Fruit fly (Drosophila melanogaster) whole organism, embryonic: Measurements from ENCODE around the gene cnir.
A peak's percentile ranks its signal among the peaks of the same experiment; 100 is the strongest.

ENCODE experiments used
- Ada2b ChIP-seq: fragments of 200-800 bp; sonication (Bioruptor generic); IDR thresholded peaks from 2 replicates; pipeline ENCODE4 v1.3.6; 2022; ENCODE audit warnings: missing biosample characterization, missing genetic modification characterization
- CG10462 ChIP-seq: fragments of 200-800 bp; sonication (Bioruptor generic); optimal IDR thresholded peaks from 2 replicates; lab custom pipeline; 2016; ENCODE audit warnings: missing biosample characterization, missing genetic modification characterization
- CG10543 ChIP-seq: fragments of 200-800 bp; sonication (Bioruptor generic); optimal IDR thresholded peaks from 3 replicates; lab custom pipeline; 2017; ENCODE audit warnings: missing biosample characterization, mild to moderate bottlenecking, missing genetic modification characterization, moderate library complexity
- CG11247 ChIP-seq: fragments of 200-800 bp; sonication (Bioruptor generic); IDR thresholded peaks from 2 replicates; pipeline ENCODE4 v1.3.6; 2022; ENCODE audit warnings: missing biosample characterization, missing genetic modification characterization
- CG11560 ChIP-seq: fragments of 200-800 bp; sonication (Bioruptor generic); IDR thresholded peaks from 3 replicates; pipeline ENCODE4 v1.3.6; 2022; ENCODE audit warnings: missing biosample characterization, missing genetic modification characterization
- CG14050 ChIP-seq: fragments of 200-800 bp; sonication (Bioruptor generic); IDR thresholded peaks from 3 replicates; pipeline ENCODE4 v1.3.6; 2022; ENCODE audit warnings: missing biosample characterization, missing genetic modification characterization
- CG15479 ChIP-seq: fragments of 200-800 bp; sonication (Bioruptor generic); optimal IDR thresholded peaks from 3 replicates; lab custom pipeline; 2019; ENCODE audit warnings: missing biosample characterization, mild to moderate bottlenecking, missing genetic modification characterization, moderate library complexity
- CG16779 ChIP-seq: fragments of 200-800 bp; sonication (Bioruptor generic); IDR thresholded peaks from 2 replicates; pipeline ENCODE4 v1.3.6; 2022; ENCODE audit warnings: missing biosample characterization, missing genetic modification characterization
- CG16815 ChIP-seq: fragments of 200-800 bp; sonication (Bioruptor generic); optimal IDR thresholded peaks from 3 replicates; lab custom pipeline; 2017; ENCODE audit warnings: missing biosample characterization, mild to moderate bottlenecking, missing genetic modification characterization
- CG17361 ChIP-seq: fragments of 200-800 bp; sonication (Bioruptor generic); IDR thresholded peaks from 3 replicates; pipeline ENCODE4 v1.3.6; 2022; ENCODE audit warnings: missing biosample characterization, missing genetic modification characterization
- CG2202 ChIP-seq: fragments of 200-800 bp; sonication (Bioruptor generic); optimal IDR thresholded peaks from 2 replicates; lab custom pipeline; 2018; ENCODE audit warnings: missing biosample characterization, mild to moderate bottlenecking, missing genetic modification characterization
- CG2678 ChIP-seq: fragments of 200-800 bp; sonication (Bioruptor generic); optimal IDR thresholded peaks from 3 replicates; lab custom pipeline; 2019; ENCODE audit warnings: missing biosample characterization, mild to moderate bottlenecking, missing genetic modification characterization, moderate library complexity
- CG31388 ChIP-seq: fragments of 200-800 bp; sonication (Bioruptor generic); optimal IDR thresholded peaks from 2 replicates; lab custom pipeline; 2016; ENCODE audit warnings: missing biosample characterization, missing genetic modification characterization
- CG32532 ChIP-seq: fragments of 200-800 bp; sonication (Bioruptor generic); IDR thresholded peaks from 2 replicates; pipeline ENCODE4 v1.3.6; 2022; ENCODE audit warnings: missing biosample characterization, missing genetic modification characterization
- CG3281 ChIP-seq: fragments of 200-800 bp; sonication (Bioruptor generic); optimal IDR thresholded peaks from 3 replicates; lab custom pipeline; 2017; ENCODE audit warnings: missing biosample characterization, mild to moderate bottlenecking, missing genetic modification characterization
- CG6683 ChIP-seq: fragments of 200-800 bp; sonication (Bioruptor generic); optimal IDR thresholded peaks from 2 replicates; lab custom pipeline; 2017; ENCODE audit warnings: missing biosample characterization, mild to moderate bottlenecking, missing genetic modification characterization, missing genetic modification reagents
- CG7271 ChIP-seq: fragments of 200-800 bp; sonication (Bioruptor generic); optimal IDR thresholded peaks from 2 replicates; lab custom pipeline; 2018; ENCODE audit warnings: missing biosample characterization, mild to moderate bottlenecking, missing genetic modification characterization, moderate library complexity
- CG7745 ChIP-seq: fragments of 200-800 bp; sonication (Bioruptor generic); optimal IDR thresholded peaks from 2 replicates; lab custom pipeline; 2018; ENCODE audit warnings: missing biosample characterization, mild to moderate bottlenecking, missing genetic modification characterization, moderate library complexity
- D19B ChIP-seq: fragments of 200-800 bp; sonication (Bioruptor generic); optimal IDR thresholded peaks from 2 replicates; lab custom pipeline; 2017; ENCODE audit warnings: missing biosample characterization, mild to moderate bottlenecking, missing genetic modification characterization
- E2f2 ChIP-seq: fragments of 200-800 bp; sonication (Bioruptor generic); IDR thresholded peaks from 2 replicates; pipeline ENCODE4 v1.3.6; 2022; ENCODE audit warnings: missing biosample characterization, missing genetic modification characterization
- Gsc ChIP-seq: fragments of 200-800 bp; sonication (Bioruptor generic); IDR thresholded peaks from 2 replicates; pipeline ENCODE4 v1.3.6; 2022; ENCODE audit warnings: missing biosample characterization, missing genetic modification characterization
- HmgZ ChIP-seq: fragments of 200-800 bp; sonication (Bioruptor generic); optimal IDR thresholded peaks from 2 replicates; lab custom pipeline; 2018; ENCODE audit warnings: missing biosample characterization, mild to moderate bottlenecking, missing genetic modification characterization
- Mad ChIP-seq: fragments of 200-800 bp; sonication (Bioruptor generic); optimal IDR thresholded peaks from 2 replicates; lab custom pipeline; 2016; ENCODE audit warnings: missing biosample characterization, missing genetic modification characterization
- Optix ChIP-seq: fragments of 200-800 bp; sonication (Bioruptor generic); IDR thresholded peaks from 3 replicates; pipeline ENCODE4 v1.3.6; 2022; ENCODE audit warnings: missing biosample characterization, missing genetic modification characterization
- PHDP ChIP-seq: fragments of 200-800 bp; sonication (Bioruptor generic); optimal IDR thresholded peaks from 3 replicates; lab custom pipeline; 2018; ENCODE audit warnings: missing biosample characterization, mild to moderate bottlenecking, missing genetic modification characterization, moderate library complexity
- Poxn ChIP-seq: fragments of 200-800 bp; sonication (Bioruptor generic); IDR thresholded peaks from 2 replicates; pipeline ENCODE4 v1.3.6; 2022; ENCODE audit warnings: missing biosample characterization, missing genetic modification characterization
- Sry-δ ChIP-seq: fragments of 200-800 bp; sonication (Bioruptor generic); optimal IDR thresholded peaks from 2 replicates; lab custom pipeline; 2016; ENCODE audit warnings: missing biosample characterization, missing genetic modification characterization
- ac ChIP-seq: fragments of 200-800 bp; sonication (Bioruptor generic); optimal IDR thresholded peaks from 3 replicates; lab custom pipeline; 2017; ENCODE audit warnings: missing biosample characterization, mild to moderate bottlenecking, missing genetic modification characterization
- bowl ChIP-seq: fragments of 200-800 bp; sonication (Bioruptor generic); IDR thresholded peaks from 2 replicates; pipeline ENCODE4 v1.3.6; 2022; ENCODE audit warnings: missing biosample characterization, missing genetic modification characterization
- br ChIP-seq: fragments of >200 bp; optimal IDR thresholded peaks from 2 replicates; lab custom pipeline; 2017
- bsh ChIP-seq, 2 experiments: fragments of 200-800 bp; sonication (Bioruptor generic); optimal IDR thresholded peaks; 2 replicates each; lab custom pipeline; 2017 to 2018; ENCODE audit warnings: mild to moderate bottlenecking in 2 of 2, missing biosample characterization in 2 of 2, missing genetic modification characterization in 2 of 2, moderate library complexity in 1 of 2
- ci ChIP-seq: fragments of 200-800 bp; sonication (Bioruptor generic); IDR thresholded peaks from 3 replicates; pipeline ENCODE4 v1.3.6; 2022; ENCODE audit warnings: missing biosample characterization, missing genetic modification characterization
- croc ChIP-seq: fragments of 200-800 bp; sonication (Bioruptor generic); conservative IDR thresholded peaks from 3 replicates; pipeline ENCODE4 v1.3.6; 2022; ENCODE audit warnings: missing biosample characterization, missing genetic modification characterization
- dmrt11E ChIP-seq: fragments of 200-800 bp; sonication (Bioruptor generic); optimal IDR thresholded peaks from 3 replicates; lab custom pipeline; 2018; ENCODE audit warnings: missing biosample characterization, mild to moderate bottlenecking, missing genetic modification characterization, moderate library complexity
- dpn ChIP-seq, 2 experiments: fragments of 200-800 bp; sonication (Bioruptor generic); optimal IDR thresholded peaks; 3 replicates each; lab custom pipeline; 2016; ENCODE audit warnings: missing biosample characterization in 2 of 2, missing genetic modification characterization in 2 of 2
- fru ChIP-seq: fragments of >200 bp; optimal IDR thresholded peaks from 2 replicates; lab custom pipeline; 2017
- gem ChIP-seq: fragments of 200-800 bp; sonication (Bioruptor generic); optimal IDR thresholded peaks from 2 replicates; lab custom pipeline; 2019; ENCODE audit warnings: missing biosample characterization, mild to moderate bottlenecking, missing genetic modification characterization, moderate library complexity
- h ChIP-seq: fragments of >200 bp; optimal IDR thresholded peaks from 2 replicates; lab custom pipeline; 2017
- kay ChIP-seq: fragments of 200-800 bp; sonication (Bioruptor generic); optimal IDR thresholded peaks from 2 replicates; lab custom pipeline; 2016; ENCODE audit warnings: missing biosample characterization, missing genetic modification characterization
- mam ChIP-seq: fragments of 200-800 bp; sonication (Bioruptor generic); optimal IDR thresholded peaks from 3 replicates; lab custom pipeline; 2016; ENCODE audit warnings: missing biosample characterization, missing genetic modification characterization
- odd ChIP-seq: fragments of 200-800 bp; sonication (Bioruptor generic); optimal IDR thresholded peaks from 2 replicates; lab custom pipeline; 2017; ENCODE audit warnings: missing biosample characterization, mild to moderate bottlenecking, missing genetic modification characterization
- pho ChIP-seq: fragments of 200-800 bp; sonication (Bioruptor generic); optimal IDR thresholded peaks from 2 replicates; lab custom pipeline; 2016; ENCODE audit warnings: missing biosample characterization, missing genetic modification characterization
- prd ChIP-seq, 3 experiments: fragments of >200 bp in 2 of 3; fragments of 200-800 bp in 1 of 3; sonication (Bioruptor generic) in 1 of 3; optimal IDR thresholded peaks in 2 of 3; IDR thresholded peaks in 1 of 3; 2 replicates in 2 of 3; 3 replicates in 1 of 3; pipeline versions ENCODE4 v1.3.6 to Lab custom; 2017 to 2022; ENCODE audit warnings: missing biosample characterization in 1 of 3, missing genetic modification characterization in 1 of 3
- rib ChIP-seq: fragments of 200-800 bp; sonication (Bioruptor generic); IDR thresholded peaks from 2 replicates; pipeline ENCODE4 v1.3.6; 2022; ENCODE audit warnings: missing biosample characterization, missing genetic modification characterization
- run ChIP-seq: fragments of 200-800 bp; sonication (Bioruptor generic); optimal IDR thresholded peaks from 3 replicates; lab custom pipeline; 2018; ENCODE audit warnings: missing biosample characterization, mild to moderate bottlenecking, missing genetic modification characterization
- sens ChIP-seq: fragments of 200-800 bp; sonication (Bioruptor generic); peaks from one replicate; lab custom pipeline; 2016; ENCODE audit warnings: missing biosample characterization, missing genetic modification characterization
- slbo ChIP-seq: fragments of 200-800 bp; sonication (Bioruptor generic); IDR thresholded peaks from 2 replicates; pipeline ENCODE4 v1.3.6; 2022; ENCODE audit warnings: missing biosample characterization, missing genetic modification characterization
- sob ChIP-seq: fragments of 200-800 bp; sonication (Bioruptor generic); IDR thresholded peaks from 2 replicates; pipeline ENCODE4 v1.3.6; 2022; ENCODE audit warnings: missing biosample characterization, missing genetic modification characterization
- tap ChIP-seq: fragments of 200-800 bp; optimal IDR thresholded peaks from 3 replicates; lab custom pipeline; 2019; ENCODE audit warnings: missing biosample characterization, mild to moderate bottlenecking, missing genetic modification characterization, moderate library complexity
- trh ChIP-seq: fragments of 200-800 bp; sonication (Bioruptor generic); optimal IDR thresholded peaks from 2 replicates; lab custom pipeline; 2016; ENCODE audit warnings: missing biosample characterization, missing genetic modification characterization
- vvl ChIP-seq: fragments of 200-800 bp; sonication (Bioruptor generic); IDR thresholded peaks from 2 replicates; pipeline ENCODE4 v1.3.6; 2022; ENCODE audit warnings: missing biosample characterization, missing genetic modification characterization
- zen ChIP-seq: fragments of 200-800 bp; sonication (Bioruptor generic); optimal IDR thresholded peaks from 3 replicates; lab custom pipeline; 2018; ENCODE audit warnings: missing biosample characterization, mild to moderate bottlenecking, missing genetic modification characterization, moderate library complexity

The cnir gene

dm6 chr2L:3037153-3037579 is 2.4 kb downstream of the cnir start, which contains the start of the genes CG17260 and SerRS (continued):
- TF ChIP-seq mam (peak; percentile 96), CG11247 (peak; percentile 88), CG2202 (tag; lab: Kevin White, UChicago) (peak; percentile 81), ci (GFP tag; lab: Robert Waterston, UW) (peak; percentile 77; the same call in 1 of the 3 replicates), odd (GFP tag; lab: Kevin White, UChicago) (no peak), rib (GFP tag; lab: Robert Waterston, UW) (peak; percentile 88), pho (peak; percentile 96), PHDP (tag; lab: Kevin White, UChicago) (peak; percentile 89), croc (GFP tag; lab: Robert Waterston, UW) (peak; percentile 89), fru (lab: Kevin White, UChicago) (no peak), CG31388 (GFP tag; lab: Kevin White, UChicago) (peak; percentile 80), zen (peak; percentile 89), HmgZ (tag; lab: Kevin White, UChicago) (peak; percentile 94), slbo (GFP tag; lab: Robert Waterston, UW) (peak; percentile 97), tap (tag; lab: Kevin White, UChicago) (no peak), trh (peak; percentile 67), CG16815 (peak; percentile 91), Mad (GFP tag; lab: Kevin White, UChicago) (peak; percentile 93), CG16779 (GFP tag; lab: Robert Waterston, UW) (peak; percentile 56; the same call in 1 of the 2 replicates), E2f2 (GFP tag; lab: Robert Waterston, UW) (peak; percentile 71), CG2678 (tag; lab: Kevin White, UChicago) (peak; percentile 94), Ada2b (peak; percentile 91), CG7745 (tag; lab: Kevin White, UChicago) (no peak), sens (peak; percentile 98), kay (peak; percentile 95), Optix (GFP tag; lab: Robert Waterston, UW) (peak; percentile 70; the same call in 2 of the 3 replicates), vvl (peak; percentile 95), br (no peak), CG32532 (GFP tag; lab: Robert Waterston, UW) (peak; percentile 94), h (lab: Kevin White, UChicago) (no peak), gem (peak; percentile 97), CG3281 (GFP tag; lab: Kevin White, UChicago) (peak; percentile 89), dmrt11E (tag; lab: Kevin White, UChicago) (peak; percentile 85), Gsc (GFP tag; lab: Robert Waterston, UW) (peak; percentile 86), CG15479 (GFP tag; lab: Kevin White, UChicago) (no peak), ac (GFP tag; lab: Kevin White, UChicago) (peak; percentile 37), run (tag; lab: Kevin White, UChicago) (peak; percentile 70), bsh (GFP tag; optimal IDR thresholded peaks at IDR 0.05; lab: Kevin White, UChicago) (peak; percentile 60 to 89), CG14050 (peak; percentile 83), Sry-δ (peak; percentile 66), dpn (GFP tag; optimal IDR thresholded peaks at IDR 0.05; lab: Kevin White, UChicago) (peak; percentile 95 to 96), CG10543 (peak; percentile 91), CG6683 (GFP tag; lab: Kevin White, UChicago) (peak; percentile 78), sob (GFP tag; lab: Robert Waterston, UW) (peak; percentile 97), CG11560 (peak; percentile 86), bowl (GFP tag; lab: Robert Waterston, UW) (peak; percentile 26; the same call in 1 of the 2 replicates), Poxn (peak; percentile 80), CG17361 (GFP tag; lab: Robert Waterston, UW) (peak; percentile 96), prd (optimal IDR thresholded peaks at IDR 0.05; lab: Kevin White, UChicago) (no peak), prd (GFP tag; IDR thresholded peaks at IDR 0.05; lab: Robert Waterston, UW) (peak; percentile 98), CG7271 (peak; percentile 75), D19B (GFP tag; lab: Kevin White, UChicago) (peak; percentile 80), CG10462 (GFP tag; lab: Kevin White, UChicago) (peak; percentile 85)
